Worm (Caenorhabditis elegans): ENCODE measurements around the gene srd-8.

Gene srd-8

ce11 chrIV:5666115-5667028 lies 21.0 kb upstream of the srd-8 start:
- no peak for TF ChIP-seq nhr-28 (tag; optimal IDR thresholded peaks at IDR 0.05)
- peak; percentile 71 for TF ChIP-seq elt-2 (tag; optimal IDR thresholded peaks at IDR 0.05)
- peak; percentile 8 for TF ChIP-seq jun-1 (tag; optimal IDR thresholded peaks at IDR 0.05)
- peak; percentile 25 for TF ChIP-seq ama-1 (optimal IDR thresholded peaks at IDR 0.05)
- peak; percentile 51 for TF ChIP-seq pha-4 (tag; optimal IDR thresholded peaks at IDR 0.05)
- peak; percentile 61 for TF ChIP-seq snpc-4 (tag; optimal IDR thresholded peaks at IDR 0.05)
- no peak for TF ChIP-seq tbx-2 (tag; optimal IDR thresholded peaks at IDR 0.05)
- peak; percentile 42 for TF ChIP-seq pqm-1 (tag; optimal IDR thresholded peaks at IDR 0.05)
- no peak for TF ChIP-seq unc-62 (GFP tag; optimal IDR thresholded peaks at IDR 0.05)

ce11 chrIV:5665353-5665918 lies 20.0 kb upstream of the srd-8 start:
- TF ChIP-seq unc-39 (tag; optimal IDR thresholded peaks at IDR 0.05) (no peak), eor-1 (tag; optimal IDR thresholded peaks at IDR 0.05) (no peak), nhr-76 (tag; optimal IDR thresholded peaks at IDR 0.05) (no peak), fkh-10 (GFP tag; optimal IDR thresholded peaks at IDR 0.05) (no peak), ama-1 (optimal IDR thresholded peaks at IDR 0.05) (peak; percentile 83), sea-2 (GFP tag; optimal IDR thresholded peaks at IDR 0.05) (no peak), mml-1 (tag; optimal IDR thresholded peaks at IDR 0.05) (no peak), pqm-1 (tag; optimal IDR thresholded peaks at IDR 0.05) (no peak), ceh-16 (tag; optimal IDR thresholded peaks at IDR 0.05) (no peak), egl-27 (tag; optimal IDR thresholded peaks at IDR 0.05) (no peak), elt-2 (tag; optimal IDR thresholded peaks at IDR 0.05) (peak; percentile 35), nhr-23 (tag; optimal IDR thresholded peaks at IDR 0.05) (peak; percentile 24), nhr-25 (tag; optimal IDR thresholded peaks at IDR 0.05) (peak; percentile 92), aly-2 (tag; optimal IDR thresholded peaks at IDR 0.05) (no peak), zag-1 (tag; optimal IDR thresholded peaks at IDR 0.05) (no peak), snpc-4 (tag; optimal IDR thresholded peaks at IDR 0.05) (peak; percentile 7), hmg-11 (tag; optimal IDR thresholded peaks at IDR 0.05) (peak; percentile 34), skn-1 (tag; optimal IDR thresholded peaks at IDR 0.05) (no peak), ztf-11 (tag; optimal IDR thresholded peaks at IDR 0.05) (no peak), ZK546.5 (tag; optimal IDR thresholded peaks at IDR 0.05) (no peak), lsy-12 (tag; optimal IDR thresholded peaks at IDR 0.05) (no peak), nhr-11 (tag; optimal IDR thresholded peaks at IDR 0.05) (no peak), ceh-28 (tag; optimal IDR thresholded peaks at IDR 0.05) (no peak), nfya-1 (tag; optimal IDR thresholded peaks at IDR 0.05; ENCODE audit: insufficient read depth) (peak; percentile 69), unc-62 (GFP tag; optimal IDR thresholded peaks at IDR 0.05) (no peak), lin-15B (tag; optimal IDR thresholded peaks at IDR 0.05) (peak; percentile 42), nhr-43 (tag; optimal IDR thresholded peaks at IDR 0.05; ENCODE audit: poor library complexity, severe bottlenecking) (peak; percentile 45), nhr-77 (tag; optimal IDR thresholded peaks at IDR 0.05) (no peak), ceh-9 (tag; optimal IDR thresholded peaks at IDR 0.05) (no peak), pha-4 (tag; optimal IDR thresholded peaks at IDR 0.05) (peak; percentile 11), ceh-82 (tag; optimal IDR thresholded peaks at IDR 0.05) (no peak), fkh-2 (tag; optimal IDR thresholded peaks at IDR 0.05) (no peak), nhr-237 (tag; optimal IDR thresholded peaks at IDR 0.05) (no peak), nhr-12 (tag; optimal IDR thresholded peaks at IDR 0.05) (no peak), ztf-4 (tag; optimal IDR thresholded peaks at IDR 0.05) (peak; percentile 27), mdl-1 (tag; optimal IDR thresholded peaks at IDR 0.05) (no peak), daf-12 (tag; optimal IDR thresholded peaks at IDR 0.05) (no peak), nhr-28 (tag; optimal IDR thresholded peaks at IDR 0.05) (no peak), jun-1 (tag; optimal IDR thresholded peaks at IDR 0.05) (peak; percentile 31), nhr-67 (tag; optimal IDR thresholded peaks at IDR 0.05) (no peak), egl-5 (tag; optimal IDR thresholded peaks at IDR 0.05) (peak; percentile 54), lin-39 (tag; optimal IDR thresholded peaks at IDR 0.05) (peak; percentile 70), elt-3 (tag; optimal IDR thresholded peaks at IDR 0.05) (no peak), tbx-2 (tag; optimal IDR thresholded peaks at IDR 0.05) (no peak)
